Worm (Caenorhabditis elegans) whole organism, L1 larva: ENCODE data around the gene C09G5.14.
A peak's percentile ranks its signal among the peaks of the same experiment; 100 is the strongest.

Experiments used
- C34B4.2 ChIP-seq: sonication (generic microtip); optimal IDR thresholded peaks from 2 replicates; lab custom pipeline; 2017; ENCODE audit warnings: mild to moderate bottlenecking, missing genetic modification characterization, missing compliant biosample characterization
- Y116A8C.19 ChIP-seq: sonication (generic microtip); optimal IDR thresholded peaks from 2 replicates; lab custom pipeline; 2016; ENCODE audit warnings: missing compliant biosample characterization, missing genetic modification characterization, borderline replicate concordance
- alr-1 ChIP-seq: fragments of 200-800 bp; sonication (Bioruptor generic); optimal IDR thresholded peaks from 2 replicates; lab custom pipeline; 2018; ENCODE audit warnings: borderline replicate concordance, mild to moderate bottlenecking, missing genetic modification characterization, missing compliant biosample characterization
- aly-2 ChIP-seq: fragments of 150-350 bp; optimal IDR thresholded peaks from 2 replicates; lab custom pipeline; 2014; ENCODE audit warnings: missing biosample characterization, missing genetic modification characterization
- blmp-1 ChIP-seq: fragments of 150-350 bp; optimal IDR thresholded peaks from 2 replicates; lab custom pipeline; 2014; ENCODE audit warnings: missing biosample characterization, missing genetic modification characterization
- ceh-90 ChIP-seq: sonication (generic microtip); optimal IDR thresholded peaks from 2 replicates; lab custom pipeline; 2016; ENCODE audit warnings: missing genetic modification characterization, missing compliant biosample characterization
- ces-1 ChIP-seq: fragments of 150-350 bp; optimal IDR thresholded peaks from 2 replicates; lab custom pipeline; 2014; ENCODE audit warnings: missing biosample characterization, missing genetic modification reagents, missing genetic modification characterization
- egl-27 ChIP-seq, 2 experiments: fragments of 150-350 bp in 1 of 2; sonication (generic microtip); optimal IDR thresholded peaks; 3 replicates each; lab custom pipeline; 2017 to 2018; ENCODE audit warnings: missing biosample characterization in 2 of 2, missing genetic modification characterization in 2 of 2, missing genetic modification reagents in 2 of 2
- ets-5 ChIP-seq: fragments of 200-800 bp; sonication (Bioruptor generic); IDR thresholded peaks from 2 replicates; pipeline ENCODE4 v1.3.6; 2022; ENCODE audit warnings: missing genetic modification characterization, missing compliant biosample characterization
- fkh-10 ChIP-seq: sonication (generic microtip); optimal IDR thresholded peaks from 2 replicates; lab custom pipeline; 2017; ENCODE audit warnings: missing biosample characterization, missing genetic modification reagents, missing genetic modification characterization
- fkh-8 ChIP-seq: sonication (generic microtip); optimal IDR thresholded peaks from 2 replicates; lab custom pipeline; 2016; ENCODE audit warnings: mild to moderate bottlenecking, missing genetic modification characterization, missing compliant biosample characterization
- fos-1 ChIP-seq: fragments of 150-350 bp; optimal IDR thresholded peaks from 2 replicates; lab custom pipeline; 2014; ENCODE audit warnings: missing biosample characterization, missing genetic modification characterization
- grh-1 ChIP-seq: fragments of 200-800 bp; sonication (Bioruptor generic); IDR thresholded peaks from 2 replicates; pipeline ENCODE4 v1.3.6; 2022; ENCODE audit warnings: missing genetic modification reagents, missing genetic modification characterization, missing compliant biosample characterization
- hlh-17 ChIP-seq: fragments of 200-800 bp; sonication (Bioruptor generic); optimal IDR thresholded peaks from 2 replicates; lab custom pipeline; 2018; ENCODE audit warnings: missing genetic modification characterization, mild to moderate bottlenecking, missing compliant biosample characterization, moderate library complexity, borderline replicate concordance
- irx-1 ChIP-seq: sonication (generic microtip); optimal IDR thresholded peaks from 2 replicates; lab custom pipeline; 2016; ENCODE audit warnings: missing genetic modification characterization, missing compliant biosample characterization
- jun-1 ChIP-seq: fragments of 150-350 bp; optimal IDR thresholded peaks from 2 replicates; lab custom pipeline; 2014; ENCODE audit warnings: missing biosample characterization, missing genetic modification reagents, missing genetic modification characterization
- lin-14 ChIP-seq: fragments of 200-800 bp; sonication (Bioruptor generic); optimal IDR thresholded peaks from 2 replicates; lab custom pipeline; 2018; ENCODE audit warnings: mild to moderate bottlenecking, missing genetic modification characterization, moderate library complexity, missing compliant biosample characterization
- lin-35 ChIP-seq, 2 experiments: fragments of 150-350 bp; optimal IDR thresholded peaks; 2 replicates each; lab custom pipeline; 2014; ENCODE audit warnings: missing biosample characterization in 2 of 2, missing genetic modification characterization in 2 of 2, missing genetic modification reagents in 2 of 2
- lir-3 ChIP-seq: sonication (generic microtip); optimal IDR thresholded peaks from 2 replicates; lab custom pipeline; 2016; ENCODE audit warnings: mild to moderate bottlenecking, missing genetic modification characterization, moderate library complexity, missing compliant biosample characterization; ENCODE audit not compliant: poor library complexity
- lsy-2 ChIP-seq, 2 experiments: fragments of 150-350 bp; optimal IDR thresholded peaks; 2 replicates each; lab custom pipeline; 2014; ENCODE audit warnings: missing biosample characterization in 2 of 2, missing genetic modification characterization in 2 of 2
- mab-9 ChIP-seq: fragments of 200-800 bp; sonication (Bioruptor generic); IDR thresholded peaks from 2 replicates; pipeline ENCODE4 v1.3.6; 2022; ENCODE audit warnings: missing genetic modification reagents, missing genetic modification characterization, missing compliant biosample characterization
- mdl-1 ChIP-seq, 2 experiments: fragments of 150-350 bp; optimal IDR thresholded peaks; 2 replicates each; lab custom pipeline; 2014 to 2017; ENCODE audit warnings: missing biosample characterization in 2 of 2, missing genetic modification characterization in 2 of 2, inconsistent platforms in 1 of 2
- nhr-12 ChIP-seq: sonication (generic microtip); optimal IDR thresholded peaks from 2 replicates; lab custom pipeline; 2017; ENCODE audit warnings: missing biosample characterization, missing genetic modification characterization
- nhr-237 ChIP-seq: fragments of 150-350 bp; optimal IDR thresholded peaks from 2 replicates; lab custom pipeline; 2014; ENCODE audit warnings: missing biosample characterization, missing genetic modification characterization
- nhr-47 ChIP-seq: sonication (generic microtip); optimal IDR thresholded peaks from 2 replicates; lab custom pipeline; 2016; ENCODE audit warnings: mild to moderate bottlenecking, missing genetic modification characterization, moderate library complexity, missing compliant biosample characterization
- nhr-71 ChIP-seq: sonication (generic microtip); optimal IDR thresholded peaks from 2 replicates; lab custom pipeline; 2016; ENCODE audit warnings: mild to moderate bottlenecking, missing genetic modification characterization, moderate library complexity, missing compliant biosample characterization
- nhr-77 ChIP-seq: fragments of 150-350 bp; optimal IDR thresholded peaks from 2 replicates; lab custom pipeline; 2014; ENCODE audit warnings: missing biosample characterization, missing genetic modification characterization
- nhr-84 ChIP-seq: sonication (generic microtip); optimal IDR thresholded peaks from 2 replicates; lab custom pipeline; 2017; ENCODE audit warnings: missing biosample characterization, missing genetic modification characterization
- nhr-85 ChIP-seq: sonication (generic microtip); peaks from one replicate; lab custom pipeline; 2016; ENCODE audit warnings: missing genetic modification characterization, inconsistent platforms, missing compliant biosample characterization
- pqm-1 ChIP-seq: sonication (generic microtip); optimal IDR thresholded peaks from 3 replicates; lab custom pipeline; 2017; ENCODE audit warnings: missing biosample characterization, missing genetic modification characterization
- rnt-1 ChIP-seq: sonication (generic microtip); optimal IDR thresholded peaks from 2 replicates; lab custom pipeline; 2016; ENCODE audit warnings: mild to moderate bottlenecking, missing genetic modification characterization, moderate library complexity, missing compliant biosample characterization
- skn-1 ChIP-seq: fragments of 150-350 bp; optimal IDR thresholded peaks from 2 replicates; lab custom pipeline; 2014; ENCODE audit warnings: missing biosample characterization, missing genetic modification characterization
- snpc-4 ChIP-seq: fragments of 150-350 bp; optimal IDR thresholded peaks from 2 replicates; lab custom pipeline; 2014; ENCODE audit warnings: missing biosample characterization, missing genetic modification characterization
- snu-23 ChIP-seq: sonication (generic microtip); optimal IDR thresholded peaks from 2 replicates; lab custom pipeline; 2016; ENCODE audit warnings: missing genetic modification characterization, missing compliant biosample characterization
- sup-37 ChIP-seq: fragments of 200-800 bp; sonication (Bioruptor generic); optimal IDR thresholded peaks from 2 replicates; lab custom pipeline; 2018; ENCODE audit warnings: mild to moderate bottlenecking, missing genetic modification characterization, missing compliant biosample characterization
- swsn-7 ChIP-seq: sonication (generic microtip); optimal IDR thresholded peaks from 2 replicates; lab custom pipeline; 2016; ENCODE audit warnings: missing genetic modification characterization, missing compliant biosample characterization
- tlp-1 ChIP-seq: fragments of 150-350 bp; optimal IDR thresholded peaks from 2 replicates; lab custom pipeline; 2014; ENCODE audit warnings: missing biosample characterization, missing genetic modification characterization
- unc-86 ChIP-seq: sonication (generic microtip); optimal IDR thresholded peaks from 2 replicates; lab custom pipeline; 2016; ENCODE audit warnings: missing genetic modification characterization, missing compliant biosample characterization
- xbp-1 ChIP-seq: sonication (generic microtip); optimal IDR thresholded peaks from 2 replicates; lab custom pipeline; 2016; ENCODE audit warnings: missing genetic modification characterization, missing compliant biosample characterization
- zag-1 ChIP-seq: fragments of 150-350 bp; optimal IDR thresholded peaks from 2 replicates; lab custom pipeline; 2014; ENCODE audit warnings: missing biosample characterization, missing genetic modification characterization

Gene C09G5.14

ce11 chrII:10723069-10723468, at the start of gene C09G5.14:
C09G5.14 (minus strand) TSS chrII:10723169.
- TF ChIP-seq irx-1 (tag; lab: Kevin White, UChicago) (no peak), mdl-1 (tag; optimal IDR thresholded peaks at IDR 0.05; lab: Kevin White, UChicago) (no peak), snu-23 (GFP tag; lab: Kevin White, UChicago) (no peak), sup-37 (GFP tag; lab: Kevin White, UChicago) (no peak), mab-9 (GFP tag; lab: Robert Waterston, UW) (no peak), alr-1 (no peak), nhr-84 (no peak), tlp-1 (tag; lab: Kevin White, UChicago) (no peak), Y116A8C.19 (tag; lab: Kevin White, UChicago) (no peak)

DNA sequence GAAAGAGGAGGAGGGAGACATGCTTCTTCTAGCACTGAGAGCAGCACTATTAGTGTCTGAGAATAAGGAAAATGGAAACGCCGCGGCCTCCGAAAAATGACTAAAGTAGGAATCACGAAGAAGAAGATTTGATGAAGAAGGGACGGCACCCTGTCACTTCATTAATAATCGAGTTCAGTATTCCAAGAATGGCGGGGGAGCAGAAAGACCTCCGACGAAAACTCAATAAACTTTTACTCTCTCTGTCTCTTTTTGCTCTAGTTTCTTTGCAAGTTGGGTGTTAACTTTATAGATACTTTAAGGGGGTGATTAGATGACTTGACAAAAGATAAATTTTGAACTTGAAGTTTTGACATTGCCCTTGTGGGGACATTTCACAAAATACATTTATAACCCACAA, 46.3 kb upstream of the C09G5.14 start:
- TF ChIP-seq rnt-1, result peak; percentile 11
- TF ChIP-seq ces-1 (GFP tag; lab: Kevin White, UChicago), result peak; percentile 50
- TF ChIP-seq nhr-237 (tag; lab: Kevin White, UChicago), result no peak
- peak; percentile 47 for TF ChIP-seq lin-14
- TF ChIP-seq nhr-71 (tag; lab: Kevin White, UChicago), result peak; percentile 23
- no peak for TF ChIP-seq pqm-1 (tag; lab: Kevin White, UChicago)
- TF ChIP-seq fkh-10, result peak; percentile 24
- no peak for TF ChIP-seq mdl-1 (tag; optimal IDR thresholded peaks at IDR 0.05; lab: Kevin White, UChicago)
- peak; percentile 0 for TF ChIP-seq fkh-8 (tag; lab: Kevin White, UChicago)
- TF ChIP-seq xbp-1 (tag; lab: Kevin White, UChicago), result no peak
- TF ChIP-seq nhr-47 (tag; lab: Kevin White, UChicago), result peak; percentile 20

ce11 chrII:10767977-10768376, 45.0 kb upstream of the C09G5.14 start:
- TF ChIP-seq egl-27 (tag; optimal IDR thresholded peaks at IDR 0.05; lab: Kevin White, UChicago) (no peak), mdl-1 (tag; optimal IDR thresholded peaks at IDR 0.05; lab: Kevin White, UChicago) (no peak), aly-2 (tag; lab: Kevin White, UChicago) (no peak), blmp-1 (tag; lab: Kevin White, UChicago) (no peak), ces-1 (GFP tag; lab: Kevin White, UChicago) (no peak), swsn-7 (no peak), ets-5 (no peak), mab-9 (GFP tag; lab: Robert Waterston, UW) (no peak), skn-1 (tag; lab: Kevin White, UChicago) (no peak), zag-1 (tag; lab: Kevin White, UChicago) (no peak), lsy-2 (tag; optimal IDR thresholded peaks at IDR 0.05; lab: Kevin White, UChicago) (no peak), nhr-12 (tag; lab: Kevin White, UChicago) (no peak)

ce11 chrII:10766773-10767172, 43.8 kb upstream of the C09G5.14 start:
- TF ChIP-seq nhr-71 (tag; lab: Kevin White, UChicago) (no peak), lir-3 (tag; lab: Kevin White, UChicago) (no peak), ceh-90 (tag; lab: Kevin White, UChicago) (no peak), fkh-10 (no peak), nhr-77 (tag; lab: Kevin White, UChicago) (no peak), sup-37 (GFP tag; lab: Kevin White, UChicago) (no peak), aly-2 (tag; lab: Kevin White, UChicago) (no peak), fos-1 (no peak), nhr-85 (tag; lab: Kevin White, UChicago) (no peak), lin-35 (GFP tag; optimal IDR thresholded peaks at IDR 0.05; lab: Kevin White, UChicago) (no peak), grh-1 (GFP tag; lab: Robert Waterston, UW) (no peak), snpc-4 (tag; lab: Kevin White, UChicago) (no peak), hlh-17 (GFP tag; lab: Kevin White, UChicago) (no peak), C34B4.2 (no peak), lin-14 (no peak), mdl-1 (tag; optimal IDR thresholded peaks at IDR 0.05; lab: Kevin White, UChicago) (no peak), unc-86 (tag; lab: Kevin White, UChicago) (no peak), jun-1 (no peak)
